Fruit fly (Drosophila melanogaster) whole organism, embryonic: ENCODE data around the gene CG34300.
A peak's percentile ranks its signal among the peaks of the same experiment; 100 is the strongest.

Source experiments
- Ada2b ChIP-seq: fragments of 200-800 bp; sonication (Bioruptor generic); IDR thresholded peaks from 2 replicates; pipeline ENCODE4 v1.3.6; 2022; ENCODE audit warnings: missing biosample characterization, missing genetic modification characterization
- Aef1 ChIP-seq: fragments of 200-800 bp; sonication (Bioruptor generic); IDR thresholded peaks from 3 replicates; pipeline ENCODE4 v1.3.6; 2022; ENCODE audit warnings: missing biosample characterization, missing genetic modification characterization
- Asciz ChIP-seq: fragments of 200-800 bp; sonication (Bioruptor generic); optimal IDR thresholded peaks from 2 replicates; lab custom pipeline; 2017; ENCODE audit warnings: missing biosample characterization, mild to moderate bottlenecking, missing genetic modification characterization, missing genetic modification reagents
- Atf-2 ChIP-seq: fragments of 200-800 bp; sonication (Bioruptor generic); optimal IDR thresholded peaks from 2 replicates; lab custom pipeline; 2016; ENCODE audit warnings: missing biosample characterization, missing genetic modification characterization
- Atf3 ChIP-seq: fragments of 200-800 bp; sonication (Bioruptor generic); optimal IDR thresholded peaks from 3 replicates; lab custom pipeline; 2016; ENCODE audit warnings: missing biosample characterization, missing genetic modification characterization
- CG10147 ChIP-seq: fragments of 200-800 bp; sonication (Bioruptor generic); optimal IDR thresholded peaks from 2 replicates; lab custom pipeline; 2019; ENCODE audit warnings: missing biosample characterization, mild to moderate bottlenecking, missing genetic modification characterization, moderate library complexity
- CG10209 ChIP-seq: fragments of 200-800 bp; sonication (Bioruptor generic); optimal IDR thresholded peaks from 3 replicates; lab custom pipeline; 2017; ENCODE audit warnings: missing biosample characterization, mild to moderate bottlenecking, missing genetic modification characterization, missing genetic modification reagents
- CG11085 ChIP-seq: fragments of 200-800 bp; sonication (Bioruptor generic); IDR thresholded peaks from 2 replicates; pipeline ENCODE4 v1.3.6; 2022; ENCODE audit warnings: missing biosample characterization, missing genetic modification characterization
- CG11560 ChIP-seq: fragments of 200-800 bp; sonication (Bioruptor generic); IDR thresholded peaks from 3 replicates; pipeline ENCODE4 v1.3.6; 2022; ENCODE audit warnings: missing biosample characterization, missing genetic modification characterization
- CG12769 ChIP-seq: fragments of 200-800 bp; sonication (Bioruptor generic); optimal IDR thresholded peaks from 2 replicates; lab custom pipeline; 2019; ENCODE audit warnings: missing biosample characterization, mild to moderate bottlenecking, missing genetic modification characterization, moderate library complexity
- CG13424 ChIP-seq: fragments of 200-800 bp; sonication (Bioruptor generic); optimal IDR thresholded peaks from 2 replicates; lab custom pipeline; 2019; ENCODE audit warnings: missing biosample characterization, mild to moderate bottlenecking, missing genetic modification characterization, moderate library complexity
- CG17359 ChIP-seq: fragments of 200-800 bp; sonication (Bioruptor generic); optimal IDR thresholded peaks from 3 replicates; lab custom pipeline; 2018; ENCODE audit warnings: missing biosample characterization, mild to moderate bottlenecking, missing genetic modification characterization, moderate library complexity
- CG17802 ChIP-seq: fragments of 200-800 bp; sonication (Bioruptor generic); optimal IDR thresholded peaks from 2 replicates; lab custom pipeline; 2018; ENCODE audit warnings: missing biosample characterization, mild to moderate bottlenecking, missing genetic modification characterization, moderate library complexity
- CG17912 ChIP-seq: fragments of 200-800 bp; sonication (Bioruptor generic); optimal IDR thresholded peaks from 2 replicates; lab custom pipeline; 2018; ENCODE audit warnings: missing biosample characterization, mild to moderate bottlenecking, missing genetic modification characterization
- CG1792 ChIP-seq: fragments of 200-800 bp; sonication (Bioruptor generic); optimal IDR thresholded peaks from 2 replicates; lab custom pipeline; 2016; ENCODE audit warnings: missing biosample characterization, missing genetic modification characterization
- CG18599 ChIP-seq: fragments of 200-800 bp; sonication (Bioruptor generic); optimal IDR thresholded peaks from 3 replicates; lab custom pipeline; 2017; ENCODE audit warnings: missing biosample characterization, missing genetic modification characterization, mild to moderate bottlenecking, moderate library complexity, missing genetic modification reagents
- CG32532 ChIP-seq: fragments of 200-800 bp; sonication (Bioruptor generic); IDR thresholded peaks from 2 replicates; pipeline ENCODE4 v1.3.6; 2022; ENCODE audit warnings: missing biosample characterization, missing genetic modification characterization
- CG4617 ChIP-seq: fragments of 200-800 bp; sonication (Bioruptor generic); optimal IDR thresholded peaks from 3 replicates; lab custom pipeline; 2016; ENCODE audit warnings: missing biosample characterization, missing genetic modification characterization, borderline replicate concordance
- CG6175 ChIP-seq: fragments of 200-800 bp; sonication (Bioruptor generic); IDR thresholded peaks from 3 replicates; pipeline ENCODE4 v1.3.6; 2022; ENCODE audit warnings: missing biosample characterization, missing genetic modification characterization
- CG6689 ChIP-seq: fragments of 200-800 bp; sonication (Bioruptor generic); IDR thresholded peaks from 2 replicates; pipeline ENCODE4 v1.3.6; 2022; ENCODE audit warnings: missing biosample characterization, missing genetic modification characterization
- CG7839 ChIP-seq: fragments of 200-800 bp; sonication (Bioruptor generic); optimal IDR thresholded peaks from 3 replicates; lab custom pipeline; 2018; ENCODE audit warnings: missing biosample characterization, mild to moderate bottlenecking, missing genetic modification characterization, moderate library complexity
- CG7928 ChIP-seq: fragments of 200-800 bp; sonication (Bioruptor generic); optimal IDR thresholded peaks from 2 replicates; lab custom pipeline; 2017; ENCODE audit warnings: missing biosample characterization, mild to moderate bottlenecking, missing genetic modification characterization
- CG8089 ChIP-seq: fragments of 200-800 bp; sonication (Bioruptor generic); optimal IDR thresholded peaks from 3 replicates; lab custom pipeline; 2016; ENCODE audit warnings: missing biosample characterization, missing genetic modification characterization
- CG8281 ChIP-seq: fragments of 200-800 bp; sonication (Bioruptor generic); optimal IDR thresholded peaks from 2 replicates; lab custom pipeline; 2018; ENCODE audit warnings: missing biosample characterization, mild to moderate bottlenecking, missing genetic modification characterization, moderate library complexity
- CG9932 ChIP-seq: fragments of 200-800 bp; sonication (Bioruptor generic); IDR thresholded peaks from 2 replicates; pipeline ENCODE4 v1.3.6; 2022; ENCODE audit warnings: missing biosample characterization, missing genetic modification characterization
- CoRest ChIP-seq: fragments of 200-800 bp; sonication (Bioruptor generic); optimal IDR thresholded peaks from 3 replicates; lab custom pipeline; 2018; ENCODE audit warnings: missing biosample characterization, mild to moderate bottlenecking, missing genetic modification characterization, moderate library complexity
- H2.0 ChIP-seq: fragments of 200-800 bp; sonication (Bioruptor generic); IDR thresholded peaks from 2 replicates; pipeline ENCODE4 v1.3.6; 2022; ENCODE audit warnings: missing biosample characterization, missing genetic modification characterization
- HLH54F ChIP-seq: fragments of 200-800 bp; sonication (Bioruptor generic); optimal IDR thresholded peaks from 3 replicates; lab custom pipeline; 2016; ENCODE audit warnings: missing biosample characterization, missing genetic modification characterization
- Jarid2 ChIP-seq: fragments of 200-800 bp; sonication (Bioruptor generic); optimal IDR thresholded peaks from 3 replicates; lab custom pipeline; 2017; ENCODE audit warnings: mild to moderate bottlenecking, missing biosample characterization, missing genetic modification reagents, missing genetic modification characterization
- Mrtf ChIP-seq: fragments of 200-800 bp; sonication (Bioruptor generic); IDR thresholded peaks from 3 replicates; pipeline ENCODE4 v1.3.6; 2022; ENCODE audit warnings: missing biosample characterization, missing genetic modification characterization
- Myb ChIP-seq: fragments of 200-800 bp; sonication (Bioruptor generic); optimal IDR thresholded peaks from 2 replicates; lab custom pipeline; 2016; ENCODE audit warnings: missing biosample characterization, missing genetic modification characterization
- Optix ChIP-seq: fragments of 200-800 bp; sonication (Bioruptor generic); IDR thresholded peaks from 3 replicates; pipeline ENCODE4 v1.3.6; 2022; ENCODE audit warnings: missing biosample characterization, missing genetic modification characterization
- Six4 ChIP-seq: fragments of 200-800 bp; sonication (Bioruptor generic); optimal IDR thresholded peaks from 2 replicates; lab custom pipeline; 2016; ENCODE audit warnings: missing biosample characterization, missing genetic modification characterization
- Sox100B ChIP-seq: fragments of 200-800 bp; sonication (Bioruptor generic); optimal IDR thresholded peaks from 3 replicates; lab custom pipeline; 2018; ENCODE audit warnings: missing biosample characterization, mild to moderate bottlenecking, missing genetic modification characterization
- Taf1 ChIP-seq: fragments of 200-800 bp; sonication (Bioruptor generic); IDR thresholded peaks from 2 replicates; pipeline ENCODE4 v1.3.6; 2022; ENCODE audit warnings: missing biosample characterization, missing genetic modification characterization
- YL-1 ChIP-seq: fragments of 200-800 bp; sonication (Bioruptor generic); optimal IDR thresholded peaks from 3 replicates; lab custom pipeline; 2017; ENCODE audit warnings: missing biosample characterization, mild to moderate bottlenecking, missing genetic modification characterization
- abd-A ChIP-seq: fragments of 200-800 bp; sonication (Bioruptor generic); optimal IDR thresholded peaks from 3 replicates; lab custom pipeline; 2019; ENCODE audit warnings: missing biosample characterization, mild to moderate bottlenecking, missing genetic modification characterization, moderate library complexity
- bab2 ChIP-seq: fragments of 200-800 bp; sonication (Bioruptor generic); optimal IDR thresholded peaks from 2 replicates; lab custom pipeline; 2016; ENCODE audit warnings: missing biosample characterization, missing genetic modification characterization
- br ChIP-seq: fragments of >200 bp; optimal IDR thresholded peaks from 2 replicates; lab custom pipeline; 2017
- corto ChIP-seq: fragments of 200-800 bp; sonication (Bioruptor generic); optimal IDR thresholded peaks from 2 replicates; lab custom pipeline; 2016; ENCODE audit warnings: missing biosample characterization, mild to moderate bottlenecking, missing genetic modification characterization, moderate library complexity
- ewg ChIP-seq: fragments of 200-800 bp; sonication (Bioruptor generic); optimal IDR thresholded peaks from 3 replicates; lab custom pipeline; 2017; ENCODE audit warnings: mild to moderate bottlenecking, missing biosample characterization, missing genetic modification reagents, missing genetic modification characterization
- fru ChIP-seq: fragments of >200 bp; optimal IDR thresholded peaks from 2 replicates; lab custom pipeline; 2017
- lab ChIP-seq: fragments of 200-800 bp; sonication (Bioruptor generic); optimal IDR thresholded peaks from 3 replicates; lab custom pipeline; 2017; ENCODE audit warnings: missing biosample characterization, missing genetic modification characterization, mild to moderate bottlenecking, moderate library complexity, missing genetic modification reagents
- onecut ChIP-seq: fragments of 200-800 bp; sonication (Bioruptor generic); IDR thresholded peaks from 2 replicates; pipeline ENCODE4 v1.3.6; 2022; ENCODE audit warnings: missing biosample characterization, missing genetic modification characterization
- otp ChIP-seq: fragments of 200-800 bp; sonication (Bioruptor generic); IDR thresholded peaks from 3 replicates; pipeline ENCODE4, ENCODE4 v1.3.6; 2022; ENCODE audit warnings: missing biosample characterization, missing genetic modification characterization
- ranshi ChIP-seq: fragments of 200-800 bp; sonication (Bioruptor generic); IDR thresholded peaks from 2 replicates; pipeline ENCODE4 v1.3.6; 2022; ENCODE audit warnings: missing biosample characterization, missing genetic modification characterization
- salm ChIP-seq: fragments of 200-800 bp; sonication (Bioruptor generic); optimal IDR thresholded peaks from 2 replicates; lab custom pipeline; 2018; ENCODE audit warnings: missing biosample characterization, mild to moderate bottlenecking, missing genetic modification characterization
- schlank ChIP-seq: fragments of 200-800 bp; sonication (Bioruptor generic); optimal IDR thresholded peaks from 2 replicates; lab custom pipeline; 2018; ENCODE audit warnings: missing biosample characterization, mild to moderate bottlenecking, missing genetic modification characterization
- trh ChIP-seq: fragments of 200-800 bp; sonication (Bioruptor generic); optimal IDR thresholded peaks from 2 replicates; lab custom pipeline; 2016; ENCODE audit warnings: missing biosample characterization, missing genetic modification characterization
- vvl ChIP-seq: fragments of 200-800 bp; sonication (Bioruptor generic); IDR thresholded peaks from 2 replicates; pipeline ENCODE4 v1.3.6; 2022; ENCODE audit warnings: missing biosample characterization, missing genetic modification characterization
- yki ChIP-seq: fragments of >200 bp; optimal IDR thresholded peaks from 3 replicates; lab custom pipeline; 2018

CG34300 gene

dm6 chr3R:30304884-30305529 lies 1.4 kb downstream of the CG34300 start (continued):
- TF ChIP-seq Mrtf (GFP tag; lab: Robert Waterston, UW) (no peak), CG6689 (GFP tag; lab: Robert Waterston, UW) (peak; percentile 57), CG17359 (tag; lab: Kevin White, UChicago) (no peak), CG11560 (no peak), CG18599 (GFP tag; lab: Kevin White, UChicago) (peak; percentile 39), salm (tag; lab: Kevin White, UChicago) (no peak), CG10147 (GFP tag; lab: Kevin White, UChicago) (peak; percentile 47), CG10209 (GFP tag; lab: Kevin White, UChicago) (peak; percentile 46), CG7928 (GFP tag; lab: Kevin White, UChicago) (no peak), onecut (GFP tag; lab: Robert Waterston, UW) (0 out of 2 replicates have a peak, but pooled peaks have one; percentile 4), HLH54F (GFP tag; lab: Kevin White, UChicago) (peak; percentile 34), H2.0 (0 out of 2 replicates have a peak, but pooled peaks have one; percentile 4), br (lab: Kevin White, UChicago) (no peak), Taf1 (no peak), CoRest (tag; lab: Kevin White, UChicago) (peak; percentile 80), Myb (GFP tag; lab: Kevin White, UChicago) (peak; percentile 30), Ada2b (GFP tag; lab: Robert Waterston, UW) (no peak), vvl (GFP tag; lab: Robert Waterston, UW) (peak; percentile 96), CG8089 (GFP tag; lab: Kevin White, UChicago) (no peak), CG11085 (GFP tag; lab: Robert Waterston, UW) (no peak), CG17912 (GFP tag; lab: Kevin White, UChicago) (no peak), Aef1 (GFP tag; lab: Robert Waterston, UW) (no peak), Atf3 (GFP tag; lab: Kevin White, UChicago) (no peak), bab2 (peak; percentile 47), Atf-2 (GFP tag; lab: Kevin White, UChicago) (peak; percentile 37), CG8281 (tag; lab: Kevin White, UChicago) (peak; percentile 16), trh (GFP tag; lab: Kevin White, UChicago) (no peak), otp (GFP tag; lab: Robert Waterston, UW) (no peak), schlank (tag; lab: Kevin White, UChicago) (no peak), Six4 (GFP tag; lab: Kevin White, UChicago) (no peak), CG12769 (peak; percentile 78), fru (no peak), CG1792 (GFP tag; lab: Kevin White, UChicago) (no peak), corto (GFP tag; lab: Kevin White, UChicago) (no peak), yki (no peak), Sox100B (GFP tag; lab: Kevin White, UChicago) (peak; percentile 52), CG6175 (peak; percentile 35; the same call in 1 of the 3 replicates), CG4617 (GFP tag; lab: Kevin White, UChicago) (no peak), CG13424 (tag; lab: Kevin White, UChicago) (peak; percentile 57), lab (GFP tag; lab: Kevin White, UChicago) (peak; percentile 38), Asciz (GFP tag; lab: Kevin White, UChicago) (no peak), CG32532 (GFP tag; lab: Robert Waterston, UW) (peak; percentile 55; the same call in 1 of the 2 replicates), Jarid2 (GFP tag; lab: Kevin White, UChicago) (no peak), CG9932 (GFP tag; lab: Robert Waterston, UW) (peak; percentile 57), abd-A (tag; lab: Kevin White, UChicago) (peak; percentile 59), Optix (GFP tag; lab: Robert Waterston, UW) (no peak), YL-1 (GFP tag; lab: Kevin White, UChicago) (no peak), ranshi (GFP tag; lab: Robert Waterston, UW) (no peak), ewg (peak; percentile 4), CG17802 (tag; lab: Kevin White, UChicago) (no peak), CG7839 (peak; percentile 68)
